Worm (Caenorhabditis elegans) whole organism, L2 larva: ENCODE results near the gene cki-1.

Experiments
- ZK546.5 ChIP-seq: sonication (generic microtip); optimal IDR thresholded peaks from 2 replicates; lab custom pipeline; 2017; ENCODE audit warnings: missing biosample characterization, missing genetic modification characterization
- ceh-82 ChIP-seq: fragments of 150-350 bp; optimal IDR thresholded peaks from 2 replicates; lab custom pipeline; 2014; ENCODE audit warnings: missing biosample characterization, missing genetic modification characterization
- skn-1 ChIP-seq: sonication (generic microtip); optimal IDR thresholded peaks from 2 replicates; lab custom pipeline; 2017; ENCODE audit warnings: missing biosample characterization, missing genetic modification characterization
- unc-62 ChIP-seq: fragments of 150-350 bp; optimal IDR thresholded peaks from 2 replicates; lab custom pipeline; 2014; ENCODE audit warnings: missing biosample characterization, missing genetic modification reagents, missing genetic modification characterization
- ztf-1 ChIP-seq: fragments of 200-800 bp; sonication (Bioruptor generic); conservative IDR thresholded peaks from 2 replicates; pipeline ENCODE4 v1.3.6; 2022; ENCODE audit warnings: missing genetic modification characterization, missing compliant biosample characterization

DNA sequence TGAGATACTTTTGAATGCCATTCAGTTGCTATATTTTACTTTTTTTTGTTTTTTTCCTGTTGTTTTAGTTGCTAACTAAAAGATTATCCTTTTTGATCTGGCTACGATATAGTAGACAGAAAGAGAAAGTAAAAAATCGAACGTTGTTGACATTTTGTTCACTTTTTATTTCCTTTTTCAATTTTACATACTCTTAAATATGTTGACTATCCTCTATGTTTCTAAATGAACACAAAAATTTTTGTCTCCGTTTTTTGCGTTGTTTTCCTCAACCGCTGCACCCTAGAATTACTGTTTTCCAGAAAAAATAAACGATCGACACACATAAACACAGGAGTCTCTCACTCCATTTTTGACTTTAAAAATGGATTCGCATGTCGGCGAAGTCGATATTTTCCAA, 31.0 kb downstream of the cki-1 start, which contains the start of gene klp-3:
- TF ChIP-seq ceh-82 (tag; lab: Kevin White, UChicago) = no peak
- TF ChIP-seq skn-1 (tag; lab: Kevin White, UChicago) = no peak
- TF ChIP-seq unc-62 = no peak
- no peak for TF ChIP-seq ZK546.5 (tag; lab: Kevin White, UChicago)
- no peak for TF ChIP-seq ztf-1 (GFP tag; lab: Robert Waterston, UW)
